Worm (Caenorhabditis elegans): ENCODE data around the gene tsp-8.

DNA sequence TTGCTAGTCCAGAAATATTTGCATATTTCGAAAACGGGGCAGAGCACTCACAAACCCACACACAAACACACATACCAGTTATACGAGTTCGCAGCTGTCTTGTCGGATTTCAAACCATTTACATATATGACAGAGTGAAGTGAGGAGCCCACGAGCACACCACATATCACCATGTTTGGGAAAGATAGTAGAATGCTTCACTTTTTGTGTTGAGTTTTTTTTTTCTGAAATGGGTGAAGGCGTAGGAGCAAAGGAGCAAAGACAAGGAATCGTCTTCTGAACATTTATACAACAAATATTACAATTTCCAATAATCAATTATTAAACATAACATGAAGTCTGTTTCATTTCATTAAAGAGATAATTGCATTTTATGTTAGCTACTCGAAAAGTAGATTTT lies 45.9 kb upstream of the tsp-8 start:
- no peak for TF ChIP-seq Y48G9A.11 (GFP tag; IDR thresholded peaks at IDR 0.05)
- TF ChIP-seq ceh-28 (tag; optimal IDR thresholded peaks at IDR 0.05), result no peak
- no peak for TF ChIP-seq ceh-62 (tag; optimal IDR thresholded peaks at IDR 0.05)

All from whole organism, L4 larva.